Fruit fly (Drosophila melanogaster) whole organism, embryonic: ENCODE measurements around the gene trbl.

Experiments
- Asciz ChIP-seq: fragments of 200-800 bp; sonication (Bioruptor generic); optimal IDR thresholded peaks from 2 replicates; lab custom pipeline; 2017; ENCODE audit warnings: missing biosample characterization, mild to moderate bottlenecking, missing genetic modification characterization, missing genetic modification reagents
- Atf3 ChIP-seq: fragments of 200-800 bp; sonication (Bioruptor generic); optimal IDR thresholded peaks from 3 replicates; lab custom pipeline; 2016; ENCODE audit warnings: missing biosample characterization, missing genetic modification characterization
- Awh ChIP-seq: fragments of 200-800 bp; sonication (Bioruptor generic); IDR thresholded peaks from 2 replicates; pipeline ENCODE4, ENCODE4 v1.3.6; 2022; ENCODE audit warnings: missing biosample characterization, missing genetic modification characterization
- CG10979 ChIP-seq: fragments of 200-800 bp; sonication (Bioruptor generic); optimal IDR thresholded peaks from 2 replicates; lab custom pipeline; 2018; ENCODE audit warnings: missing biosample characterization, mild to moderate bottlenecking, missing genetic modification characterization, moderate library complexity
- CG11504 ChIP-seq: fragments of 200-800 bp; sonication (Bioruptor generic); optimal IDR thresholded peaks from 3 replicates; lab custom pipeline; 2019; ENCODE audit warnings: missing biosample characterization, mild to moderate bottlenecking, missing genetic modification characterization, moderate library complexity
- CG13775 ChIP-seq: fragments of 200-800 bp; sonication (Bioruptor generic); optimal IDR thresholded peaks from 3 replicates; lab custom pipeline; 2017; ENCODE audit warnings: missing biosample characterization, mild to moderate bottlenecking, missing genetic modification characterization
- CG1602 ChIP-seq: fragments of 200-800 bp; sonication (Bioruptor generic); optimal IDR thresholded peaks from 3 replicates; lab custom pipeline; 2016; ENCODE audit warnings: missing biosample characterization, missing genetic modification characterization
- CG16815 ChIP-seq: fragments of 200-800 bp; sonication (Bioruptor generic); optimal IDR thresholded peaks from 3 replicates; lab custom pipeline; 2017; ENCODE audit warnings: missing biosample characterization, mild to moderate bottlenecking, missing genetic modification characterization
- CG18599 ChIP-seq: fragments of 200-800 bp; sonication (Bioruptor generic); optimal IDR thresholded peaks from 3 replicates; lab custom pipeline; 2017; ENCODE audit warnings: missing biosample characterization, missing genetic modification characterization, mild to moderate bottlenecking, moderate library complexity, missing genetic modification reagents
- CG30431 ChIP-seq: fragments of 200-800 bp; sonication (Bioruptor generic); optimal IDR thresholded peaks from 2 replicates; lab custom pipeline; 2017; ENCODE audit warnings: missing biosample characterization, missing genetic modification characterization
- CG5180 ChIP-seq: fragments of 200-800 bp; sonication (Bioruptor generic); optimal IDR thresholded peaks from 3 replicates; lab custom pipeline; 2017; ENCODE audit warnings: missing biosample characterization, missing genetic modification characterization, mild to moderate bottlenecking, moderate library complexity, missing genetic modification reagents
- CG7357 ChIP-seq: fragments of 200-800 bp; sonication (Bioruptor generic); IDR thresholded peaks from 3 replicates; pipeline ENCODE4 v1.3.6; 2022; ENCODE audit warnings: missing biosample characterization, missing genetic modification characterization
- CG7786 ChIP-seq: fragments of 200-800 bp; sonication (Bioruptor generic); optimal IDR thresholded peaks from 2 replicates; lab custom pipeline; 2016; ENCODE audit warnings: missing biosample characterization, missing genetic modification characterization
- D19B ChIP-seq: fragments of 200-800 bp; sonication (Bioruptor generic); optimal IDR thresholded peaks from 2 replicates; lab custom pipeline; 2017; ENCODE audit warnings: missing biosample characterization, mild to moderate bottlenecking, missing genetic modification characterization
- Dbx ChIP-seq: fragments of 200-800 bp; sonication (Bioruptor generic); IDR thresholded peaks from 3 replicates; pipeline ENCODE4 v1.3.6; 2022; ENCODE audit warnings: missing biosample characterization, missing genetic modification characterization
- Deaf1 ChIP-seq: fragments of 200-800 bp; optimal IDR thresholded peaks from 3 replicates; lab custom pipeline; 2019; ENCODE audit warnings: missing biosample characterization, mild to moderate bottlenecking, missing genetic modification characterization, moderate library complexity
- Dip3 ChIP-seq: fragments of 200-800 bp; sonication (Bioruptor generic); optimal IDR thresholded peaks from 3 replicates; lab custom pipeline; 2016; ENCODE audit warnings: missing biosample characterization, missing genetic modification characterization
- Gsc ChIP-seq: fragments of 200-800 bp; sonication (Bioruptor generic); IDR thresholded peaks from 2 replicates; pipeline ENCODE4 v1.3.6; 2022; ENCODE audit warnings: missing biosample characterization, missing genetic modification characterization
- Hr3 ChIP-seq: fragments of 200-800 bp; sonication (Bioruptor generic); optimal IDR thresholded peaks from 3 replicates; lab custom pipeline; 2016; ENCODE audit warnings: missing biosample characterization, missing genetic modification characterization
- Mad ChIP-seq: fragments of 200-800 bp; sonication (Bioruptor generic); optimal IDR thresholded peaks from 2 replicates; lab custom pipeline; 2016; ENCODE audit warnings: missing biosample characterization, missing genetic modification characterization
- Max ChIP-seq: fragments of 200-800 bp; sonication (Bioruptor generic); optimal IDR thresholded peaks from 2 replicates; lab custom pipeline; 2016; ENCODE audit warnings: missing biosample characterization, mild to moderate bottlenecking, missing genetic modification characterization
- NC2β ChIP-seq: fragments of 200-800 bp; sonication (Bioruptor generic); optimal IDR thresholded peaks from 2 replicates; lab custom pipeline; 2016; ENCODE audit warnings: missing biosample characterization, missing genetic modification characterization
- Nf-YC ChIP-seq: fragments of 200-800 bp; optimal IDR thresholded peaks from 3 replicates; lab custom pipeline; 2019; ENCODE audit warnings: missing biosample characterization, mild to moderate bottlenecking, missing genetic modification characterization, moderate library complexity
- Optix ChIP-seq: fragments of 200-800 bp; sonication (Bioruptor generic); IDR thresholded peaks from 3 replicates; pipeline ENCODE4 v1.3.6; 2022; ENCODE audit warnings: missing biosample characterization, missing genetic modification characterization
- Ptx1 ChIP-seq: fragments of 200-800 bp; sonication (Bioruptor generic); IDR thresholded peaks from 2 replicates; pipeline ENCODE4 v1.3.6; 2022; ENCODE audit warnings: missing biosample characterization, missing genetic modification characterization
- ap ChIP-seq: fragments of 200-800 bp; sonication (Bioruptor generic); IDR thresholded peaks from 2 replicates; pipeline ENCODE4 v1.3.6; 2022; ENCODE audit warnings: missing biosample characterization, missing genetic modification characterization
- ara ChIP-seq: fragments of 200-800 bp; sonication (Bioruptor generic); IDR thresholded peaks from 2 replicates; pipeline ENCODE4 v1.3.6; 2022; ENCODE audit warnings: missing biosample characterization, missing genetic modification characterization
- bcd ChIP-seq: fragments of 200-800 bp; sonication (Bioruptor generic); optimal IDR thresholded peaks from 2 replicates; lab custom pipeline; 2017; ENCODE audit warnings: missing biosample characterization, mild to moderate bottlenecking, missing genetic modification characterization
- cg ChIP-seq: fragments of 200-800 bp; sonication (Bioruptor generic); optimal IDR thresholded peaks from 3 replicates; lab custom pipeline; 2019; ENCODE audit warnings: missing biosample characterization, mild to moderate bottlenecking, missing genetic modification characterization, moderate library complexity
- chif ChIP-seq, 2 experiments: fragments of 200-800 bp; sonication (Bioruptor generic); optimal IDR thresholded peaks; 3 replicates each; lab custom pipeline; 2016; ENCODE audit warnings: missing biosample characterization in 2 of 2, missing genetic modification characterization in 2 of 2
- ci ChIP-seq: fragments of 200-800 bp; sonication (Bioruptor generic); IDR thresholded peaks from 3 replicates; pipeline ENCODE4 v1.3.6; 2022; ENCODE audit warnings: missing biosample characterization, missing genetic modification characterization
- dimm ChIP-seq: fragments of 200-800 bp; sonication (Bioruptor generic); IDR thresholded peaks from 2 replicates; pipeline ENCODE4 v1.3.6; 2022; ENCODE audit warnings: missing biosample characterization, missing genetic modification characterization
- ewg ChIP-seq: fragments of 200-800 bp; sonication (Bioruptor generic); optimal IDR thresholded peaks from 3 replicates; lab custom pipeline; 2017; ENCODE audit warnings: mild to moderate bottlenecking, missing biosample characterization, missing genetic modification reagents, missing genetic modification characterization
- fd3F ChIP-seq: fragments of 200-800 bp; sonication (Bioruptor generic); optimal IDR thresholded peaks from 2 replicates; lab custom pipeline; 2018; ENCODE audit warnings: missing biosample characterization, mild to moderate bottlenecking, missing genetic modification characterization, moderate library complexity
- fu2 ChIP-seq: fragments of 200-800 bp; sonication (Bioruptor generic); optimal IDR thresholded peaks from 2 replicates; lab custom pipeline; 2016; ENCODE audit warnings: missing biosample characterization, missing genetic modification characterization
- gcm ChIP-seq: fragments of 200-800 bp; sonication (Bioruptor generic); optimal IDR thresholded peaks from 2 replicates; lab custom pipeline; 2019; ENCODE audit warnings: missing biosample characterization, mild to moderate bottlenecking, missing genetic modification characterization, moderate library complexity
- gt ChIP-seq: fragments of 200-800 bp; sonication (Bioruptor generic); IDR thresholded peaks from 2 replicates; pipeline ENCODE4 v1.3.6; 2022; ENCODE audit warnings: missing biosample characterization, missing genetic modification characterization
- ham ChIP-seq: fragments of 200-800 bp; sonication (Bioruptor generic); IDR thresholded peaks from 2 replicates; pipeline ENCODE4 v1.3.6; 2022; ENCODE audit warnings: missing biosample characterization, missing genetic modification characterization
- inv ChIP-seq: fragments of 200-800 bp; sonication (Bioruptor generic); IDR thresholded peaks from 2 replicates; pipeline ENCODE4 v1.3.6; 2022; ENCODE audit warnings: missing biosample characterization, missing genetic modification characterization; ENCODE audit not compliant: partially characterized antibody
- jigr1 ChIP-seq: fragments of 200-800 bp; sonication (Bioruptor generic); IDR thresholded peaks from 3 replicates; pipeline ENCODE4 v1.3.6; 2022; ENCODE audit warnings: missing biosample characterization, missing genetic modification characterization
- lab ChIP-seq: fragments of 200-800 bp; sonication (Bioruptor generic); optimal IDR thresholded peaks from 3 replicates; lab custom pipeline; 2017; ENCODE audit warnings: missing biosample characterization, missing genetic modification characterization, mild to moderate bottlenecking, moderate library complexity, missing genetic modification reagents
- lbe ChIP-seq: fragments of 200-800 bp; sonication (Bioruptor generic); optimal IDR thresholded peaks from 2 replicates; lab custom pipeline; 2016; ENCODE audit warnings: missing biosample characterization, mild to moderate bottlenecking, missing genetic modification characterization
- luna ChIP-seq: fragments of 200-800 bp; sonication (Bioruptor generic); optimal IDR thresholded peaks from 2 replicates; lab custom pipeline; 2016; ENCODE audit warnings: missing biosample characterization, missing genetic modification characterization
- maf-S ChIP-seq: fragments of 200-800 bp; sonication (Bioruptor generic); optimal IDR thresholded peaks from 2 replicates; lab custom pipeline; 2016; ENCODE audit warnings: missing biosample characterization, missing genetic modification characterization
- mld ChIP-seq: fragments of 200-800 bp; sonication (Bioruptor generic); IDR thresholded peaks from 3 replicates; pipeline ENCODE4 v1.3.6; 2022; ENCODE audit warnings: missing biosample characterization, missing genetic modification characterization; ENCODE audit not compliant: partially characterized antibody
- odd ChIP-seq: fragments of 200-800 bp; sonication (Bioruptor generic); optimal IDR thresholded peaks from 2 replicates; lab custom pipeline; 2017; ENCODE audit warnings: missing biosample characterization, mild to moderate bottlenecking, missing genetic modification characterization
- onecut ChIP-seq: fragments of 200-800 bp; sonication (Bioruptor generic); IDR thresholded peaks from 2 replicates; pipeline ENCODE4 v1.3.6; 2022; ENCODE audit warnings: missing biosample characterization, missing genetic modification characterization
- org-1 ChIP-seq: fragments of 200-800 bp; sonication (Bioruptor generic); optimal IDR thresholded peaks from 2 replicates; lab custom pipeline; 2017; ENCODE audit warnings: missing biosample characterization, missing genetic modification characterization
- slp2 ChIP-seq: fragments of 200-800 bp; sonication (Bioruptor generic); optimal IDR thresholded peaks from 2 replicates; lab custom pipeline; 2016; ENCODE audit warnings: missing biosample characterization, missing genetic modification characterization

trbl gene

DNA sequence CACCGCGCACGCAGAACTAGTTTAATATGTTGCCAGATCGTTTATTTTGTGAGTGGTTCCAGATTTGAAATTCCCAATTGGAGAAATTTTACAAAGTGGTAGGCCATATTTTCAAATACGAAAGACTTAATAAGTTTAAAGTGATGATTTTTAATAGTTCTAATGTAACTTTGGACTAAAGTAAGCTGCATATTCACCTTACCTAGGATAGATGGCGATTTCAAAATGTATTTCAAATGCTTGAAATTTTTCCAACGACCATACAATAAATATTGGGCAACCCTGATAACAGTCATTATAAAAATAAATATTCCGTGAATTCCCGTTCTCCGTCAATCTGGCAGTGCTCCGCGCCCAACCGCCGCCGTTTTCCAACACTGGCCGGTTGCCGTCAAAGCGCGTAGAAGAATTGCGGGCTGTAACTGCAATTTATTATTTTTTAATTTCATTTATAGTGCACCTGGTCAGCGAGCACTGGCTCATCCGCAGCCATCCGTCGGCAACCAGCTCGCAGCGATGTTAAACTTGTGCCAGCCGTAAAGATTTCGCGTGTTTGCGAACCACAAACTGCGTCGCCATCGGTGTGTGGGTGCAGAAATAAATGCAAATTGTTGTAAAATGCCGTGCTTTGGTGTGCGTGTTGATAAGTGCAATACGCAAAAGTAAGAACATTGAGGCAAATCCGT, 25.4 kb downstream of the trbl start, which contains the start of the genes Ide and RhoBTB (continued):
- 0 out of 2 replicates have a peak, but pooled peaks have one; percentile 41 for TF ChIP-seq ara (GFP tag; lab: Robert Waterston, UW)
- peak; percentile 77 for TF ChIP-seq Mad (GFP tag; lab: Kevin White, UChicago)
- TF ChIP-seq ewg: peak; percentile 74
- TF ChIP-seq NC2β (GFP tag; lab: Kevin White, UChicago): peak; percentile 66
- TF ChIP-seq onecut (GFP tag; lab: Robert Waterston, UW): no peak
- TF ChIP-seq luna (GFP tag; lab: Kevin White, UChicago): peak; percentile 80
- peak; percentile 83 for TF ChIP-seq CG16815 (GFP tag; lab: Kevin White, UChicago)
- TF ChIP-seq dimm (GFP tag; lab: Robert Waterston, UW): peak; percentile 47; the same call in 1 of the 2 replicates
- peak; percentile 77 for TF ChIP-seq Atf3 (GFP tag; lab: Kevin White, UChicago)
- TF ChIP-seq CG1602 (GFP tag; lab: Kevin White, UChicago): peak; percentile 78
- TF ChIP-seq Gsc (GFP tag; lab: Robert Waterston, UW): peak; percentile 43; the same call in 1 of the 2 replicates
- peak; percentile 90 for TF ChIP-seq CG7786 (GFP tag; lab: Kevin White, UChicago)
- peak; percentile 56 for TF ChIP-seq CG30431 (GFP tag; lab: Kevin White, UChicago)
- peak; percentile 86 for TF ChIP-seq Dbx
- TF ChIP-seq Asciz: no peak
- peak; percentile 51; the same call in 1 of the 2 replicates for TF ChIP-seq ham
- peak; percentile 37 for TF ChIP-seq lbe (GFP tag; lab: Kevin White, UChicago)
- no peak for TF ChIP-seq Deaf1 (tag; lab: Kevin White, UChicago)
- peak; percentile 93 for TF ChIP-seq Dip3 (GFP tag; lab: Kevin White, UChicago)
- no peak for TF ChIP-seq gcm (GFP tag; lab: Kevin White, UChicago)
- peak; percentile 25; the same call in 1 of the 2 replicates for TF ChIP-seq ap (GFP tag; lab: Robert Waterston, UW)
- TF ChIP-seq gt (GFP tag; lab: Robert Waterston, UW): peak; percentile 21; the same call in 1 of the 2 replicates
- peak; percentile 92 for TF ChIP-seq fu2 (GFP tag; lab: Kevin White, UChicago)
- TF ChIP-seq fd3F (GFP tag; lab: Kevin White, UChicago): peak; percentile 78
- 0 out of 2 replicates have a peak, but pooled peaks have one; percentile 13 for TF ChIP-seq Awh (GFP tag; lab: Robert Waterston, UW)
- no peak for TF ChIP-seq Optix
- peak; percentile 77 to 79 for TF ChIP-seq chif (GFP tag; optimal IDR thresholded peaks at IDR 0.05; lab: Kevin White, UChicago)
- TF ChIP-seq CG10979: peak; percentile 52
- no peak for TF ChIP-seq CG11504 (tag; lab: Kevin White, UChicago)
- peak; percentile 15; the same call in 1 of the 3 replicates for TF ChIP-seq jigr1 (GFP tag; lab: Robert Waterston, UW)
- TF ChIP-seq lab: peak; percentile 78
- peak; percentile 79 for TF ChIP-seq Max (GFP tag; lab: Kevin White, UChicago)
- peak; percentile 88 for TF ChIP-seq Hr3 (GFP tag; lab: Kevin White, UChicago)
- no peak for TF ChIP-seq inv
- TF ChIP-seq CG7357 (GFP tag; lab: Robert Waterston, UW): no peak; the same call in none of the 3 replicates
- peak; percentile 55 for TF ChIP-seq D19B (GFP tag; lab: Kevin White, UChicago)
- TF ChIP-seq CG18599 (GFP tag; lab: Kevin White, UChicago): peak; percentile 80
- no peak for TF ChIP-seq odd (GFP tag; lab: Kevin White, UChicago)
- TF ChIP-seq Ptx1 (GFP tag; lab: Robert Waterston, UW): peak; percentile 76
- peak; percentile 23 for TF ChIP-seq org-1 (GFP tag; lab: Kevin White, UChicago)
- TF ChIP-seq maf-S: peak; percentile 84
- TF ChIP-seq mld: no peak
- TF ChIP-seq slp2 (GFP tag; lab: Kevin White, UChicago): peak; percentile 59
- peak; percentile 82 for TF ChIP-seq bcd (GFP tag; lab: Kevin White, UChicago)
- TF ChIP-seq CG13775 (GFP tag; lab: Kevin White, UChicago): peak; percentile 84
- TF ChIP-seq CG5180: no peak
- peak; percentile 27; the same call in 1 of the 3 replicates for TF ChIP-seq ci (GFP tag; lab: Robert Waterston, UW)
- TF ChIP-seq cg: peak; percentile 24
- TF ChIP-seq Nf-YC (tag; lab: Kevin White, UChicago): no peak
